Worm (Caenorhabditis elegans): ENCODE results near the gene str-81.

DNA sequence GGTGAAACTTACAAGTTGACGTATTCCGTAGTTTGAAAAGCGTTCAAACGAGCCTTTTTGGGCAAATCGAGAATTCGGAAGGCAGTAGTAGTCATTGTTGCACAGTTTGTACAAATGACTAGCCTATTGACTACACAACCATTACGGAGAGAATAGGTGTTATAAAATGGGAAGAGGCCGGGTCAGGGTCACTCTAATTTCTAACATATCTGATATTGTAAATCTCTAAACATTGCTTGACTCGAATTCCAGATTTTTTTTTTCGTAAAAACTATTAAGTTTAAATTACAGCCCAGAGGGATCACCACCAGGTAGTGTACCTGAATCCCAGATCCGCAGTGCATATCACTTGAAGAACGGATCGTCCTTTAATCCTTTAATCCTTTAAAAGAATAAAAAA lies 13.7 kb downstream of the str-81 start, which contains the start of gene fbxb-2:
- no peak for TF ChIP-seq ceh-13 (GFP tag; optimal IDR thresholded peaks at IDR 0.05)
- TF ChIP-seq ama-1 (optimal IDR thresholded peaks at IDR 0.05): no peak
- TF ChIP-seq tbx-11 (GFP tag; IDR thresholded peaks at IDR 0.05): no peak
- TF ChIP-seq aly-1 (tag; optimal IDR thresholded peaks at IDR 0.05): no peak
- TF ChIP-seq hmg-4 (GFP tag; optimal IDR thresholded peaks at IDR 0.05): no peak
- no peak for TF ChIP-seq B0310.2 (tag; optimal IDR thresholded peaks at IDR 0.05)
- no peak for TF ChIP-seq hmbx-1 (tag; optimal IDR thresholded peaks at IDR 0.05)
- TF ChIP-seq pes-1 (GFP tag; IDR thresholded peaks at IDR 0.05): no peak
- TF ChIP-seq hnd-1 (tag; optimal IDR thresholded peaks at IDR 0.05): no peak
- no peak for TF ChIP-seq scrt-1 (GFP tag; IDR thresholded peaks at IDR 0.05)
